Worm (Caenorhabditis elegans) whole organism, late embryonic: ENCODE measurements around the gene Y53G8B.1.

Experiments used
- F13H6.1 ChIP-seq: sonication (generic microtip); optimal IDR thresholded peaks from 2 replicates; lab custom pipeline; 2016; ENCODE audit warnings: missing genetic modification characterization, missing compliant biosample characterization
- T23F11.4 ChIP-seq: fragments of 200-800 bp; sonication (Bioruptor generic); optimal IDR thresholded peaks from 2 replicates; lab custom pipeline; 2018; ENCODE audit warnings: mild to moderate bottlenecking, missing genetic modification characterization, missing compliant biosample characterization
- ceh-18 ChIP-seq: sonication (generic microtip); optimal IDR thresholded peaks from 2 replicates; lab custom pipeline; 2016; ENCODE audit warnings: missing genetic modification characterization, missing compliant biosample characterization
- ceh-19 ChIP-seq: fragments of 200-800 bp; sonication (Bioruptor generic); optimal IDR thresholded peaks from 2 replicates; lab custom pipeline; 2018; ENCODE audit warnings: mild to moderate bottlenecking, missing genetic modification characterization, missing compliant biosample characterization
- ets-4 ChIP-seq: sonication (generic microtip); optimal IDR thresholded peaks from 2 replicates; lab custom pipeline; 2016; ENCODE audit warnings: missing genetic modification characterization, missing compliant biosample characterization
- hlh-30 ChIP-seq: sonication (generic microtip); optimal IDR thresholded peaks from 2 replicates; lab custom pipeline; 2017; ENCODE audit warnings: antibody characterized with exemption, missing genetic modification characterization, missing compliant biosample characterization; ENCODE audit not compliant: insufficient read depth
- hlh-6 ChIP-seq: sonication (generic microtip); optimal IDR thresholded peaks from 2 replicates; lab custom pipeline; 2016; ENCODE audit warnings: missing genotype, missing genetic modification characterization, missing compliant biosample characterization
- nfya-1 ChIP-seq: sonication (generic microtip); optimal IDR thresholded peaks from 2 replicates; lab custom pipeline; 2017; ENCODE audit warnings: missing genetic modification characterization, mild to moderate bottlenecking, missing compliant biosample characterization, antibody characterized with exemption, moderate library complexity
- odd-2 ChIP-seq: sonication (generic microtip); optimal IDR thresholded peaks from 2 replicates; lab custom pipeline; 2017; ENCODE audit warnings: antibody characterized with exemption, mild to moderate bottlenecking, missing genetic modification characterization, missing compliant biosample characterization
- pha-4 ChIP-seq: fragments of 150-350 bp; optimal IDR thresholded peaks from 2 replicates; lab custom pipeline; 2018; ENCODE audit warnings: missing biosample characterization, missing genetic modification reagents, missing genetic modification characterization
- pqm-1 ChIP-seq: sonication (generic microtip); optimal IDR thresholded peaks from 2 replicates; lab custom pipeline; 2016; ENCODE audit warnings: missing genetic modification characterization, missing compliant biosample characterization
- pros-1 ChIP-seq: fragments of 150-350 bp; optimal IDR thresholded peaks from 2 replicates; lab custom pipeline; 2014; ENCODE audit warnings: missing biosample characterization, missing genetic modification reagents, missing genetic modification characterization
- sdc-2 ChIP-seq: sonication (generic microtip); optimal IDR thresholded peaks from 2 replicates; lab custom pipeline; 2016; ENCODE audit warnings: missing genotype, missing genetic modification characterization, missing compliant biosample characterization
- syd-9 ChIP-seq: sonication (generic microtip); optimal IDR thresholded peaks from 2 replicates; lab custom pipeline; 2016; ENCODE audit warnings: mild to moderate bottlenecking, missing genetic modification characterization, moderate library complexity, missing compliant biosample characterization

- TF ChIP-seq pqm-1 (tag; lab: Kevin White, UChicago) (no peak), syd-9 (tag; lab: Kevin White, UChicago) (no peak), nfya-1 (no peak), sdc-2 (tag; lab: Kevin White, UChicago) (no peak), F13H6.1 (tag; lab: Kevin White, UChicago) (no peak), T23F11.4 (GFP tag; lab: Kevin White, UChicago) (no peak), ceh-18 (tag; lab: Kevin White, UChicago) (no peak), ceh-19 (GFP tag; lab: Kevin White, UChicago) (no peak), pros-1 (tag; lab: Kevin White, UChicago) (no peak), hlh-30 (tag; lab: Kevin White, UChicago) (no peak), odd-2 (tag; lab: Kevin White, UChicago) (no peak), hlh-6 (tag; lab: Kevin White, UChicago) (no peak), ets-4 (tag; lab: Kevin White, UChicago) (no peak), pha-4 (tag; lab: Kevin White, UChicago) (no peak)
Observed at ce11 chrIII:3143657-3144056, 14.6 kb downstream of the Y53G8B.1 start, which contains the start of gene C44B11.4.
